Fruit fly (Drosophila melanogaster): ENCODE results near the gene CG4287.
A peak's percentile ranks its signal among the peaks of the same experiment; 100 is the strongest.

The CG4287 gene

dm6 chr3R:15984483-15985118 lies 20.9 kb upstream of the CG4287 start (continued):
- TF ChIP-seq phol (tag; optimal IDR thresholded peaks at IDR 0.05) = peak; percentile 70
- TF ChIP-seq Atf-2 (GFP tag; optimal IDR thresholded peaks at IDR 0.05) = no peak
- no peak for TF ChIP-seq lov (optimal IDR thresholded peaks at IDR 0.05)
- TF ChIP-seq lov (GFP tag; IDR thresholded peaks at IDR 0.05) = no peak
- TF ChIP-seq tap (tag; optimal IDR thresholded peaks at IDR 0.05) = peak; percentile 11
- no peak for TF ChIP-seq CG8290 (GFP tag; optimal IDR thresholded peaks at IDR 0.05)
- peak in 1 of 2 experiments; percentile 19 for TF ChIP-seq CG8290 (tag; optimal IDR thresholded peaks at IDR 0.05)
- TF ChIP-seq bsh (GFP tag; optimal IDR thresholded peaks at IDR 0.05) = peak; percentile 60 to 74
- no peak for TF ChIP-seq prd (optimal IDR thresholded peaks at IDR 0.05)
- peak; percentile 64; the same call in 2 of the 3 replicates for TF ChIP-seq prd (GFP tag; IDR thresholded peaks at IDR 0.05)
- peak; percentile 46 for TF ChIP-seq CG33557 (GFP tag; optimal IDR thresholded peaks at IDR 0.05)

- TF ChIP-seq Fer3 (tag; optimal IDR thresholded peaks at IDR 0.05) (peak; percentile 11), CG15696 (tag; optimal IDR thresholded peaks at IDR 0.05) (peak; percentile 79), CG4820 (GFP tag; optimal IDR thresholded peaks at IDR 0.05) (no peak), Hmr (GFP tag; optimal IDR thresholded peaks at IDR 0.05) (peak; percentile 21), klu (GFP tag; IDR thresholded peaks at IDR 0.05) (no peak), crp (GFP tag; optimal IDR thresholded peaks at IDR 0.05) (no peak), CG6765 (GFP tag; optimal IDR thresholded peaks at IDR 0.05) (no peak), nerfin-1 (tag; optimal IDR thresholded peaks at IDR 0.05) (peak; percentile 24), CG2116 (GFP tag; optimal IDR thresholded peaks at IDR 0.05) (peak; percentile 25), row (GFP tag; IDR thresholded peaks at IDR 0.05) (no peak), CG12744 (GFP tag; optimal IDR thresholded peaks at IDR 0.05) (no peak), Sry-β (GFP tag; optimal IDR thresholded peaks at IDR 0.05) (peak; percentile 4), Mes4 (GFP tag; optimal IDR thresholded peaks at IDR 0.05) (peak; percentile 7), CG4707 (GFP tag; optimal IDR thresholded peaks at IDR 0.05) (peak; percentile 10), pnt (GFP tag; optimal IDR thresholded peaks at IDR 0.05) (no peak), disco-r (GFP tag; optimal IDR thresholded peaks at IDR 0.05) (no peak), Gug (GFP tag; IDR thresholded peaks at IDR 0.05) (no peak), CG15601 (tag; optimal IDR thresholded peaks at IDR 0.05) (peak; percentile 74), CG9609 (GFP tag; optimal IDR thresholded peaks at IDR 0.05) (no peak), CG17359 (tag; optimal IDR thresholded peaks at IDR 0.05) (peak; percentile 67), CG5245 (GFP tag; optimal IDR thresholded peaks at IDR 0.05) (no peak), slp2 (GFP tag; optimal IDR thresholded peaks at IDR 0.05) (no peak), CG9817 (tag; optimal IDR thresholded peaks at IDR 0.05) (no peak), CG18619 (GFP tag; optimal IDR thresholded peaks at IDR 0.05) (no peak), eve (GFP tag; optimal IDR thresholded peaks at IDR 0.05) (no peak), CG6854 (GFP tag; optimal IDR thresholded peaks at IDR 0.05) (no peak), lov (optimal IDR thresholded peaks at IDR 0.05) (no peak), lov (GFP tag; IDR thresholded peaks at IDR 0.05) (no peak), wek (GFP tag; optimal IDR thresholded peaks at IDR 0.05) (peak; percentile 53), CG7786 (GFP tag; optimal IDR thresholded peaks at IDR 0.05) (no peak), ara (GFP tag; IDR thresholded peaks at IDR 0.05) (no peak; the same call in 1 of the 2 replicates), Abd-B (GFP tag; optimal IDR thresholded peaks at IDR 0.05) (no peak), lab (GFP tag; optimal IDR thresholded peaks at IDR 0.05) (peak; percentile 43), Camta (GFP tag; optimal IDR thresholded peaks at IDR 0.05) (no peak), cg (GFP tag; optimal IDR thresholded peaks at IDR 0.05) (no peak), CG31441 (GFP tag; IDR thresholded peaks at IDR 0.05) (peak; percentile 53; the same call in 1 of the 2 replicates), HLH3B (GFP tag; IDR thresholded peaks at IDR 0.05) (no peak), gsb (GFP tag; IDR thresholded peaks at IDR 0.05) (no peak), Eip74EF (GFP tag; optimal IDR thresholded peaks at IDR 0.05) (peak in 1 of 2 experiments; percentile 32)
Observed at dm6 chr3R:15983541-15984229, 20.0 kb upstream of the CG4287 start.
